Worm (Caenorhabditis elegans) whole organism, late embryonic: Measurements from ENCODE around the gene ent-3.

Source experiments
- elt-2 ChIP-seq: sonication (generic microtip); optimal IDR thresholded peaks from 2 replicates; lab custom pipeline; 2016; ENCODE audit warnings: missing genetic modification reagents, missing genetic modification characterization, missing compliant biosample characterization
- elt-4 ChIP-seq: sonication (generic microtip); optimal IDR thresholded peaks from 2 replicates; lab custom pipeline; 2016; ENCODE audit warnings: missing genetic modification characterization, missing compliant biosample characterization
- lim-6 ChIP-seq: sonication (generic microtip); optimal IDR thresholded peaks from 2 replicates; lab custom pipeline; 2016; ENCODE audit warnings: missing genetic modification characterization, missing compliant biosample characterization
- zip-5 ChIP-seq: sonication (generic microtip); optimal IDR thresholded peaks from 2 replicates; lab custom pipeline; 2016; ENCODE audit warnings: missing genetic modification characterization, missing compliant biosample characterization

DNA sequence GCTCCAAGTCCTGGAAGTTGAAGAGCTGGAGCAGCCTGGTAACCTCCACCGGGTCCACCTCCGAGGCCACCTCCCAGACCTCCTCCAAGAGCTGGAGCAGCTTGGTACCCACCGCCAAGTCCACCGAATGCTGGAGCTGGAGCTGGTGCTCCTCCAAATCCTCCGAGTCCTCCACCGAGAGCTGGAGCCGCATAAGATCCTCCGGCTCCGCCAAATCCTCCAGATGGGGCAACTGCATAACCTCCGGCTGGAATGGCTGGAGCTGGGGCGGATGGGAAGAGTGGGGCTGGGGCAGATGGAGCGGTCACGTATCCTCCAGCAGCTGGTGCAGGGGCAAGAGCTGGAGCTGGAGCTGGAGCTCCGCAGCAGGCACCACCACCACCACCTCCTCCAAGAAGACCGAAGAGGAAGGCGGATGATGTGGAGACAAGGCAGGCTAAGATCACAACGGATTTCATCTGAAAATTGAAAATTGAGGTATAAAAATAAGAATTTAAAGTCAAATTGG is 4.9 kb upstream of the ent-3 start, which contains the start of gene K02E11.10:
- TF ChIP-seq lim-6 (tag; lab: Kevin White, UChicago) (no peak), elt-2 (no peak), zip-5 (tag; lab: Kevin White, UChicago) (no peak), elt-4 (peak; percentile 63)
